Fruit fly (Drosophila melanogaster) S2 (cell line): Measurements from ENCODE around the gene Pdss2.

Experiments used
- CG8478 ChIP-seq: fragments of >200 bp; optimal IDR thresholded peaks from 2 replicates; lab custom pipeline; 2018
- CTCF ChIP-seq, 2 experiments: fragments of >200 bp; optimal IDR thresholded peaks; 2 replicates each; lab custom pipeline; 2018

DNA sequence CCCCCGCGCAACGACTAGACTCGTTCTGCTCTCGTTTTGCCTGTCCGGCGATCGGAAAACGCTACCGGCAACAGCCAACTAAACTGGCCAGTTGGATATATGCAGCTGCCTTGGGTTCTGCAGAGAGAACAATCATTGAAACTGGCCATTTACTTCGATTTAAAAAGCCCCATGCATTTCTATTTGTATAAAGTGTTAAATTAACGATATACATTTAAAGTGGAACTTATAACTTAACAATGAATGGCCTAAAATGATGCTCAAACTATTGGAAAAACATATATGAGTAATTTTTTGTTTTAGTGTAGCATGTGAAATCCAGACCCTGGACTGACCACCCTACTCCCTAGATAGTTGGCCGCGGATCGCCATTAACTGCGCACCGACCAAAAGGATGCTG is 38.9 kb upstream of the Pdss2 start:
- TF ChIP-seq CTCF (optimal IDR thresholded peaks at IDR 0.05; lab: Kevin White, UChicago) (no peak), CG8478 (lab: Kevin White, UChicago) (no peak)
